5 fruit fly cellular contexts compared by ENCODE assay signal in the genomic region with DNA sequence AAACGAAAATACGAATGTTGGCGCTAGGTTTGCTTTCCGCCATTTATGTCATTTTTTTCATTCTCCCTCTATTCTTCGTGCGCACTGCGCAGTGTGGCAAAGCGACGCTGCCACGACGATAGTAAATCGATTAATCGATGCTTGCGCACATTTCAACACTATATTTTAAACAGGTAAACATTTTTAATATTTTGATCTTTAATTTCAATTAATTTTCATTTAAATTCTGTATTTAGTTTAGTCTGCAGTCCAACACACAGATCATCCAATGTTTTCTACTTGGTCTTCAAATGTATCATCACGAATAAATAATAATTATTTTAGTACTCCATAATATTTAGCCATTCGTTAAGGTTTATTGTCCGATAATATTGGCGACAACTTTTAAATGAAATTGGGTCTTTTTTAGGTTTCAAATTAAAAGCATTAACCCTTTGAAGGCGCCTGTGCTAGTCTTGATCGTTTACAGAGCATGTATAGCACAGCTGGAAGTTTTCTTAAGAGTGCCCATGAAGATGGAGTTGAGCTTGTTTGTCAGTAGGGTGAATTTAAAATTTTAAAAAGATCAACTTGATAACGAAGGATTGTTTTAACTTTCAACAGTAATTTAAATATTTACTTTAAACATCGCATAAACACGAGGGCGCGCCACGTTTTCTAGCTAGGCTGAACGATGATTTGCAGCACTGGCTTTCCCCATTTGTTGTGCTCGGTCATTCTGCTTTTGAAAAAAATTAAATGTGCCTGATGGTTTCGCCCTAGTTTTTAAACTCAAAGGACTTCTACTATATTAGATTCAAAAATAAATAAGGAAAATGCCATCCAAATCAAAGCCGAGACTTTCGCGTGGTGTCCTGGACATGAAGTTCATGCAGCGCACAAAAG.
A peak's percentile ranks its signal among the peaks of the same experiment; 100 is the strongest.
TF ChIP-seq lines count a peak whose summit lies in the region.

A gene (plus strand): TSS at position 133 of the 885 bp plus-strand sequence.
A gene (minus strand): TSS at position 594 of the 885 bp plus-strand sequence.

TF ChIP-seq in whole organism, adult, 20 proteins besides CTCF, POLR2A, EP300 and RAD21 (continued from another document):
- no peak for TF ChIP-seq ovo (GFP tag; optimal IDR thresholded peaks at IDR 0.05; lab: Kevin White, UChicago)
- no peak for TF ChIP-seq CG14711 (tag; optimal IDR thresholded peaks at IDR 0.05; lab: Kevin White, UChicago)
- no peak for TF ChIP-seq bab1 (GFP tag; optimal IDR thresholded peaks at IDR 0.05; lab: Kevin White, UChicago)
- no peak for TF ChIP-seq kay (GFP tag; lab: Kevin White, UChicago; ENCODE audit: borderline replicate concordance)
- no peak for TF ChIP-seq CG7045 (GFP tag; optimal IDR thresholded peaks at IDR 0.05; lab: Kevin White, UChicago)
- TF ChIP-seq pad (GFP tag; optimal IDR thresholded peaks at IDR 0.05; lab: Kevin White, UChicago): peak; percentile 63

TF ChIP-seq in whole organism, embryonic, 481 proteins besides CTCF, POLR2A, EP300 and RAD21 (continued from another document and continues in another):
- TF ChIP-seq NFAT (GFP tag; IDR thresholded peaks at IDR 0.05; lab: Robert Waterston, UW) (peak; percentile 81), CG9437 (GFP tag; optimal IDR thresholded peaks at IDR 0.05; lab: Kevin White, UChicago) (peak; percentile 27), MTF-1 (GFP tag; optimal IDR thresholded peaks at IDR 0.05; lab: Kevin White, UChicago; ENCODE audit: borderline replicate concordance) (no peak), CG32772 (GFP tag; IDR thresholded peaks at IDR 0.05; lab: Robert Waterston, UW) (peak; percentile 61), CG3726 (GFP tag; IDR thresholded peaks at IDR 0.05; lab: Robert Waterston, UW) (no peak), kay (GFP tag; optimal IDR thresholded peaks at IDR 0.05; lab: Kevin White, UChicago) (no peak), CG4854 (GFP tag; optimal IDR thresholded peaks at IDR 0.05; lab: Kevin White, UChicago) (no peak), CG16863 (GFP tag; optimal IDR thresholded peaks at IDR 0.05; lab: Kevin White, UChicago) (no peak), amos (GFP tag; IDR thresholded peaks at IDR 0.05; lab: Robert Waterston, UW; ENCODE audit: partially characterized antibody) (peak; percentile 95), CG13775 (GFP tag; optimal IDR thresholded peaks at IDR 0.05; lab: Kevin White, UChicago) (no peak), ssp (GFP tag; IDR thresholded peaks at IDR 0.05; lab: Robert Waterston, UW) (no peak), CG7987 (GFP tag; optimal IDR thresholded peaks at IDR 0.05; lab: Kevin White, UChicago) (peak; percentile 28), CG13296 (GFP tag; optimal IDR thresholded peaks at IDR 0.05; lab: Kevin White, UChicago) (peak; percentile 4), oc (tag; optimal IDR thresholded peaks at IDR 0.05; lab: Kevin White, UChicago) (no peak), CG6791 (GFP tag; IDR thresholded peaks at IDR 0.05; lab: Robert Waterston, UW; ENCODE audit: partially characterized antibody) (peak; percentile 89), bowl (GFP tag; IDR thresholded peaks at IDR 0.05; lab: Robert Waterston, UW) (no peak), onecut (GFP tag; IDR thresholded peaks at IDR 0.05; lab: Robert Waterston, UW) (peak; percentile 50), crp (GFP tag; optimal IDR thresholded peaks at IDR 0.05; lab: Kevin White, UChicago) (peak in 1 of 2 experiments; percentile 24), tio (GFP tag; optimal IDR thresholded peaks at IDR 0.05; lab: Kevin White, UChicago) (peak; percentile 41), Nf-YB (GFP tag; optimal IDR thresholded peaks at IDR 0.05; lab: Kevin White, UChicago) (no peak), Dref (GFP tag; IDR thresholded peaks at IDR 0.05; lab: Robert Waterston, UW) (peak; percentile 87), CG9727 (GFP tag; optimal IDR thresholded peaks at IDR 0.05; lab: Kevin White, UChicago) (peak; percentile 19), al (GFP tag; IDR thresholded peaks at IDR 0.05; lab: Robert Waterston, UW) (peak; percentile 29; the same call in 1 of the 2 replicates), Fer1 (GFP tag; optimal IDR thresholded peaks at IDR 0.05; lab: Kevin White, UChicago) (peak; percentile 21), Aef1 (GFP tag; IDR thresholded peaks at IDR 0.05; lab: Robert Waterston, UW) (peak; percentile 25; the same call in 1 of the 3 replicates), cwo (GFP tag; optimal IDR thresholded peaks at IDR 0.05; lab: Kevin White, UChicago) (no peak), sug (tag; optimal IDR thresholded peaks at IDR 0.05; lab: Kevin White, UChicago) (peak; percentile 26), CG11456 (GFP tag; IDR thresholded peaks at IDR 0.05; lab: Robert Waterston, UW) (peak; percentile 59; the same call in 2 of the 3 replicates)

TF ChIP-seq in whole organism, prepupa, 60 proteins besides CTCF, POLR2A, EP300 and RAD21 (continued from another document and continues in another):
- no peak for TF ChIP-seq svp (GFP tag; lab: Kevin White, UChicago)
- no peak for TF ChIP-seq CG6808 (GFP tag; optimal IDR thresholded peaks at IDR 0.05; lab: Kevin White, UChicago)
- no peak for TF ChIP-seq Met (GFP tag; optimal IDR thresholded peaks at IDR 0.05; lab: Kevin White, UChicago)
- no peak for TF ChIP-seq acj6 (GFP tag; optimal IDR thresholded peaks at IDR 0.05; lab: Kevin White, UChicago)
- no peak for TF ChIP-seq fd85E (GFP tag; optimal IDR thresholded peaks at IDR 0.05; lab: Kevin White, UChicago)
- no peak for TF ChIP-seq salr (GFP tag; optimal IDR thresholded peaks at IDR 0.05; lab: Kevin White, UChicago)
- TF ChIP-seq spab (GFP tag; optimal IDR thresholded peaks at IDR 0.05; lab: Kevin White, UChicago): no peak
- TF ChIP-seq achi (GFP tag; optimal IDR thresholded peaks at IDR 0.05; lab: Kevin White, UChicago): peak; percentile 25
- TF ChIP-seq CG3032 (tag; optimal IDR thresholded peaks at IDR 0.05; lab: Kevin White, UChicago): no peak
- TF ChIP-seq Hr4 (GFP tag; optimal IDR thresholded peaks at IDR 0.05; lab: Kevin White, UChicago): peak; percentile 32
- TF ChIP-seq ss (GFP tag; optimal IDR thresholded peaks at IDR 0.05; lab: Kevin White, UChicago): no peak
- TF ChIP-seq fd59A (GFP tag; optimal IDR thresholded peaks at IDR 0.05; lab: Kevin White, UChicago): no peak
- peak; percentile 78 for TF ChIP-seq fkh (GFP tag; optimal IDR thresholded peaks at IDR 0.05; lab: Kevin White, UChicago)
- TF ChIP-seq CG9139 (GFP tag; optimal IDR thresholded peaks at IDR 0.05; lab: Kevin White, UChicago): no peak
- no peak for TF ChIP-seq Eip93F (GFP tag; optimal IDR thresholded peaks at IDR 0.05; lab: Kevin White, UChicago)
- no peak for TF ChIP-seq CG16779 (tag; optimal IDR thresholded peaks at IDR 0.05; lab: Kevin White, UChicago)
- TF ChIP-seq CG8632 (GFP tag; optimal IDR thresholded peaks at IDR 0.05; lab: Kevin White, UChicago): no peak
- TF ChIP-seq net (GFP tag; optimal IDR thresholded peaks at IDR 0.05; lab: Kevin White, UChicago): no peak
- no peak for TF ChIP-seq CG8319 (GFP tag; optimal IDR thresholded peaks at IDR 0.05; lab: Kevin White, UChicago)
- TF ChIP-seq esn (GFP tag; optimal IDR thresholded peaks at IDR 0.05; lab: Kevin White, UChicago): peak; percentile 46
- TF ChIP-seq Eip78C (GFP tag; lab: Kevin White, UChicago): peak; percentile 77
- no peak for TF ChIP-seq Sox14 (GFP tag; optimal IDR thresholded peaks at IDR 0.05; lab: Kevin White, UChicago)
- no peak for TF ChIP-seq Ets96B (tag; optimal IDR thresholded peaks at IDR 0.05; lab: Kevin White, UChicago)
- no peak for TF ChIP-seq dac (GFP tag; optimal IDR thresholded peaks at IDR 0.05; lab: Kevin White, UChicago)
- TF ChIP-seq Gug (GFP tag; IDR thresholded peaks at IDR 0.05; lab: Robert Waterston, UW): no peak
- no peak for TF ChIP-seq CG11294 (GFP tag; IDR thresholded peaks at IDR 0.05; lab: Robert Waterston, UW)
- no peak for TF ChIP-seq Hr38 (GFP tag; optimal IDR thresholded peaks at IDR 0.05; lab: Kevin White, UChicago)
- TF ChIP-seq Sox15 (GFP tag; optimal IDR thresholded peaks at IDR 0.05; lab: Kevin White, UChicago): no peak
- TF ChIP-seq CG11762 (GFP tag; optimal IDR thresholded peaks at IDR 0.05; lab: Kevin White, UChicago; ENCODE audit: insufficient read depth): no peak
- no peak for TF ChIP-seq CG1621 (tag; optimal IDR thresholded peaks at IDR 0.05; lab: Kevin White, UChicago)
- TF ChIP-seq Lpt (GFP tag; optimal IDR thresholded peaks at IDR 0.05; lab: Kevin White, UChicago): no peak
- TF ChIP-seq CG3919 (GFP tag; optimal IDR thresholded peaks at IDR 0.05; lab: Kevin White, UChicago): peak; percentile 5

TF ChIP-seq in whole organism, pupa, 21 proteins besides CTCF, POLR2A, EP300 and RAD21 (continued from another document):
- TF ChIP-seq fd96Ca (GFP tag; IDR thresholded peaks at IDR 0.05; lab: Robert Waterston, UW): no peak
- no peak for TF ChIP-seq CG17806 (tag; optimal IDR thresholded peaks at IDR 0.05; lab: Kevin White, UChicago)
- peak; percentile 31; the same call in 1 of the 2 replicates for TF ChIP-seq rn (GFP tag; IDR thresholded peaks at IDR 0.05; lab: Robert Waterston, UW)
- TF ChIP-seq CG8301 (tag; optimal IDR thresholded peaks at IDR 0.05; lab: Kevin White, UChicago): no peak

TF ChIP-seq in whole organism, wandering third instar larva, 38 proteins besides CTCF, POLR2A, EP300 and RAD21 (continued from another document):
- TF ChIP-seq psq (GFP tag; optimal IDR thresholded peaks at IDR 0.05; lab: Kevin White, UChicago): peak; percentile 92
- no peak for TF ChIP-seq CrebA (GFP tag; optimal IDR thresholded peaks at IDR 0.05; lab: Kevin White, UChicago; ENCODE audit: borderline replicate concordance)
- TF ChIP-seq Sp1 (GFP tag; optimal IDR thresholded peaks at IDR 0.05; lab: Kevin White, UChicago): peak; percentile 6
